Fruit fly (Drosophila melanogaster): ENCODE results near the gene CG15742.

- no peak for TF ChIP-seq CG8478 (optimal IDR thresholded peaks at IDR 0.05)
- TF ChIP-seq EcR (GFP tag; optimal IDR thresholded peaks at IDR 0.05): no peak
- TF ChIP-seq pan (optimal IDR thresholded peaks at IDR 0.05): no peak
- no peak for TF ChIP-seq usp (GFP tag; optimal IDR thresholded peaks at IDR 0.05)
Observed at dm6 chrX:13232406-13233195, 25.7 kb downstream of the CG15742 start.

Data from whole organism.